Worm (Caenorhabditis elegans): Measurements from ENCODE around the gene sec-3.

Gene sec-3

ce11 chrX:3127626-3128142 lies 28.0 kb upstream of the sec-3 start (continued):
- TF ChIP-seq Y95B8A.8 (GFP tag; IDR thresholded peaks at IDR 0.05): 0 out of 2 replicates have a peak, but pooled peaks have one; percentile 22
- peak; percentile 91 for TF ChIP-seq ceh-27 (GFP tag; optimal IDR thresholded peaks at IDR 0.05)
- no peak for TF ChIP-seq sea-2 (GFP tag; IDR thresholded peaks at IDR 0.05)
- TF ChIP-seq F57A8.1 (GFP tag; optimal IDR thresholded peaks at IDR 0.05): no peak
- peak; percentile 79 for TF ChIP-seq lin-26 (GFP tag; IDR thresholded peaks at IDR 0.05)
- TF ChIP-seq him-1 (tag; optimal IDR thresholded peaks at IDR 0.05): no peak
- no peak for TF ChIP-seq F55B11.4 (tag; optimal IDR thresholded peaks at IDR 0.05; ENCODE audit: borderline replicate concordance, insufficient read depth)
- TF ChIP-seq snpc-3.4 (tag; optimal IDR thresholded peaks at IDR 0.05): peak; percentile 4
- TF ChIP-seq unc-62 (GFP tag; optimal IDR thresholded peaks at IDR 0.05): peak; percentile 33
- TF ChIP-seq nhr-27 (tag; optimal IDR thresholded peaks at IDR 0.05): peak; percentile 42
- peak; percentile 54 for TF ChIP-seq die-1 (tag; optimal IDR thresholded peaks at IDR 0.05)
- no peak for TF ChIP-seq aptf-2 (GFP tag; conservative IDR thresholded peaks at IDR 0.05)
- TF ChIP-seq hmg-1.2 (GFP tag; IDR thresholded peaks at IDR 0.05): peak; percentile 86
- TF ChIP-seq rec-8 (tag; optimal IDR thresholded peaks at IDR 0.05): no peak
- TF ChIP-seq attf-3 (GFP tag; conservative IDR thresholded peaks at IDR 0.05): 0 out of 2 replicates have a peak, but pooled peaks have one; percentile 30
- TF ChIP-seq madf-8 (GFP tag; conservative IDR thresholded peaks at IDR 0.05): no peak
- TF ChIP-seq chd-7 (tag; optimal IDR thresholded peaks at IDR 0.05): peak; percentile 88
- TF ChIP-seq lin-40 (tag; optimal IDR thresholded peaks at IDR 0.05): peak; percentile 93
- TF ChIP-seq zim-3 (tag; optimal IDR thresholded peaks at IDR 0.05): no peak
- peak; percentile 88 for TF ChIP-seq egl-44 (GFP tag; IDR thresholded peaks at IDR 0.05)
- no peak for TF ChIP-seq ztf-28 (GFP tag; IDR thresholded peaks at IDR 0.05)
- peak; percentile 76 for TF ChIP-seq atf-7 (tag; optimal IDR thresholded peaks at IDR 0.05)
- TF ChIP-seq tlf-1 (GFP tag; optimal IDR thresholded peaks at IDR 0.05): peak; percentile 56
- peak; percentile 74 for TF ChIP-seq ztf-3 (GFP tag; optimal IDR thresholded peaks at IDR 0.05)
- no peak for TF ChIP-seq egl-18 (GFP tag; IDR thresholded peaks at IDR 0.05)
- peak; percentile 47 for TF ChIP-seq ceh-79 (tag; optimal IDR thresholded peaks at IDR 0.05)
- TF ChIP-seq egrh-3 (GFP tag; IDR thresholded peaks at IDR 0.05): peak; percentile 76
- TF ChIP-seq nhr-90 (tag; optimal IDR thresholded peaks at IDR 0.05): peak; percentile 65
- TF ChIP-seq hsf-1 (GFP tag; IDR thresholded peaks at IDR 0.05): no peak
- peak; percentile 37 for TF ChIP-seq ets-4 (GFP tag; optimal IDR thresholded peaks at IDR 0.05)
- TF ChIP-seq attf-6 (GFP tag; IDR thresholded peaks at IDR 0.05): no peak
- TF ChIP-seq zfh-2 (GFP tag; conservative IDR thresholded peaks at IDR 0.05): peak; percentile 99
- TF ChIP-seq T07F8.4 (tag; optimal IDR thresholded peaks at IDR 0.05): peak; percentile 67
- TF ChIP-seq snpc-1.3 (tag; optimal IDR thresholded peaks at IDR 0.05; ENCODE audit: insufficient read depth): no peak
- peak; percentile 23 for TF ChIP-seq snpc-1.1 (tag; optimal IDR thresholded peaks at IDR 0.05; ENCODE audit: insufficient read depth)
- peak; percentile 80; the same call in 1 of the 2 replicates for TF ChIP-seq let-526 (GFP tag; IDR thresholded peaks at IDR 0.05)
- peak; percentile 87 for TF ChIP-seq pbrm-1 (GFP tag; IDR thresholded peaks at IDR 0.05)
- no peak for TF ChIP-seq Y79H2A.3 (GFP tag; conservative IDR thresholded peaks at IDR 0.05)
- TF ChIP-seq F52B5.7 (tag; optimal IDR thresholded peaks at IDR 0.05): peak; percentile 49
- TF ChIP-seq mcd-1 (GFP tag; IDR thresholded peaks at IDR 0.05): peak; percentile 82
- no peak for TF ChIP-seq fkh-3 (tag; optimal IDR thresholded peaks at IDR 0.05)
- peak in 1 of 3 experiments; percentile 69 for TF ChIP-seq lin-35 (GFP tag; optimal IDR thresholded peaks at IDR 0.05)
- TF ChIP-seq nfya-1 (tag; optimal IDR thresholded peaks at IDR 0.05; ENCODE audit: borderline replicate concordance, insufficient read depth): no peak
- TF ChIP-seq repo-1 (tag; optimal IDR thresholded peaks at IDR 0.05): peak; percentile 83
- TF ChIP-seq lir-1 (GFP tag; conservative IDR thresholded peaks at IDR 0.05): peak; percentile 99
- TF ChIP-seq mes-4 (tag; optimal IDR thresholded peaks at IDR 0.05): no peak
- TF ChIP-seq K12H6.12 (tag; optimal IDR thresholded peaks at IDR 0.05): peak; percentile 95

All from whole organism, young adult.